Worm (Caenorhabditis elegans) whole organism, L4 larva: ENCODE results near the gene skpo-1.
A peak's percentile ranks its signal among the peaks of the same experiment; 100 is the strongest.

Experiments used
- T26A8.4 ChIP-seq: fragments of 200-800 bp; sonication (Bioruptor generic); IDR thresholded peaks from 2 replicates; pipeline ENCODE4 v1.3.6; 2022; ENCODE audit warnings: missing genetic modification characterization, missing compliant biosample characterization
- ZK546.5 ChIP-seq, 2 experiments: sonication (generic microtip); optimal IDR thresholded peaks; 2 replicates each; lab custom pipeline; 2017; ENCODE audit warnings: missing biosample characterization in 2 of 2, missing genetic modification characterization in 2 of 2
- ama-1 ChIP-seq: fragments of 150-350 bp; optimal IDR thresholded peaks from 2 replicates; lab custom pipeline; 2014; ENCODE audit warnings: inconsistent platforms, mixed read lengths
- dpl-1 ChIP-seq: fragments of 150-350 bp; optimal IDR thresholded peaks from 2 replicates; lab custom pipeline; 2014; ENCODE audit warnings: missing biosample characterization, missing genetic modification reagents, missing genetic modification characterization
- fkh-10 ChIP-seq: fragments of 150-350 bp; optimal IDR thresholded peaks from 2 replicates; lab custom pipeline; 2014; ENCODE audit warnings: missing biosample characterization, missing genetic modification reagents, missing genetic modification characterization
- hif-1 ChIP-seq, 2 experiments: sonication (generic microtip); optimal IDR thresholded peaks; 2 replicates each; lab custom pipeline; 2016 to 2017; ENCODE audit warnings: missing compliant biosample characterization in 2 of 2, missing genetic modification characterization in 2 of 2, missing genetic modification reagents in 2 of 2, missing genotype in 2 of 2, mild to moderate bottlenecking in 1 of 2
- lsy-2 ChIP-seq, 2 experiments: fragments of 150-350 bp in 1 of 2; sonication (generic microtip) in 1 of 2; optimal IDR thresholded peaks; 2 replicates each; lab custom pipeline; 2014 to 2017; ENCODE audit warnings: missing biosample characterization in 2 of 2, missing genetic modification characterization in 2 of 2
- mep-1 ChIP-seq: fragments of 150-350 bp; sonication (generic microtip); optimal IDR thresholded peaks from 3 replicates; lab custom pipeline; 2014; ENCODE audit warnings: missing biosample characterization, missing genetic modification characterization
- snpc-4 ChIP-seq: fragments of 150-350 bp; optimal IDR thresholded peaks from 2 replicates; lab custom pipeline; 2014; ENCODE audit warnings: missing biosample characterization, missing genetic modification characterization
- unc-130 ChIP-seq: sonication (generic microtip); optimal IDR thresholded peaks from 2 replicates; lab custom pipeline; 2016; ENCODE audit warnings: missing genetic modification reagents, missing genetic modification characterization, missing compliant biosample characterization
- zag-1 ChIP-seq: fragments of 150-350 bp; optimal IDR thresholded peaks from 2 replicates; lab custom pipeline; 2014; ENCODE audit warnings: missing biosample characterization, missing genetic modification characterization
- ztf-11 ChIP-seq: fragments of 150-350 bp; optimal IDR thresholded peaks from 2 replicates; lab custom pipeline; 2014; ENCODE audit warnings: missing biosample characterization, missing genetic modification characterization

DNA sequence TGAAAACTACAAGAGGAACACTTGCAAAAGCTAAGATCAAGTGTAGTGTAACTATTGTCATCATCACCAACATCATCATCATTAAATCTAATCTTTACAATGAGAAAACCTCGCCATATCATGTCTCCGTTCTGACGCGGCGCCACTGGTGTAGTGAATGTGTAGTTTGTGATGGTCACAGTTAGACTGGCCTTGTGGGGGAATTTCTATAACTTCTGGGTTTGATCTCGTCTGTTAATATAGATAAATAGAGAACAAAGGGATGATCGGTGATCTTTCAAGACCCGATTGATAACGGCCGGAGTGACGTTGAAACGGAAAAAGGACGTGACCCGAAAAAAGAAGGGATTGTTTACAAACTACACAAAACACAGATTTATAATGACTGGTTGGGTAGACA lies 36.1 kb upstream of the skpo-1 start:
- TF ChIP-seq unc-130: no peak
- TF ChIP-seq mep-1: peak; percentile 37
- no peak for TF ChIP-seq T26A8.4 (GFP tag; lab: Robert Waterston, UW)
- TF ChIP-seq hif-1 (tag; optimal IDR thresholded peaks at IDR 0.05; lab: Kevin White, UChicago): no peak
- no peak for TF ChIP-seq fkh-10
- TF ChIP-seq lsy-2 (tag; optimal IDR thresholded peaks at IDR 0.05; lab: Kevin White, UChicago): peak in 1 of 2 experiments; percentile 9
- no peak for TF ChIP-seq ztf-11 (tag; lab: Kevin White, UChicago)
- no peak for TF ChIP-seq dpl-1 (GFP tag; lab: Kevin White, UChicago)
- no peak for TF ChIP-seq ZK546.5 (tag; optimal IDR thresholded peaks at IDR 0.05; lab: Kevin White, UChicago)
- TF ChIP-seq snpc-4 (tag; lab: Kevin White, UChicago): no peak
- TF ChIP-seq zag-1: no peak
- no peak for TF ChIP-seq ama-1 (lab: Kevin White, UChicago)
